Worm (Caenorhabditis elegans) whole organism, L3 larva: ENCODE data around the gene spig-9.

Experiments used
- ceh-82 ChIP-seq: fragments of 150-350 bp; optimal IDR thresholded peaks from 2 replicates; lab custom pipeline; 2014; ENCODE audit warnings: missing biosample characterization, missing genetic modification characterization
- fos-1 ChIP-seq: fragments of 150-350 bp; optimal IDR thresholded peaks from 2 replicates; lab custom pipeline; 2014; ENCODE audit warnings: missing biosample characterization, missing genetic modification characterization
- lin-15B ChIP-seq: fragments of 150-350 bp; optimal IDR thresholded peaks from 2 replicates; lab custom pipeline; 2014; ENCODE audit warnings: missing biosample characterization, missing genetic modification characterization
- lin-39 ChIP-seq: fragments of 150-350 bp; optimal IDR thresholded peaks from 2 replicates; lab custom pipeline; 2018; ENCODE audit warnings: missing biosample characterization, missing genetic modification reagents, missing genetic modification characterization
- mdl-1 ChIP-seq: fragments of 150-350 bp; optimal IDR thresholded peaks from 2 replicates; lab custom pipeline; 2014; ENCODE audit warnings: missing biosample characterization, missing genetic modification characterization
- mml-1 ChIP-seq: fragments of 150-350 bp; sonication (generic microtip); optimal IDR thresholded peaks from 3 replicates; lab custom pipeline; 2014; ENCODE audit warnings: missing biosample characterization, missing genetic modification characterization
- nhr-11 ChIP-seq: fragments of 150-350 bp; optimal IDR thresholded peaks from 2 replicates; lab custom pipeline; 2014; ENCODE audit warnings: missing biosample characterization, missing genetic modification characterization
- nhr-237 ChIP-seq: fragments of 150-350 bp; optimal IDR thresholded peaks from 2 replicates; lab custom pipeline; 2014; ENCODE audit warnings: missing biosample characterization, missing genetic modification characterization
- nhr-76 ChIP-seq: fragments of 150-350 bp; sonication (generic microtip); optimal IDR thresholded peaks from 5 replicates; lab custom pipeline; 2014; ENCODE audit warnings: missing biosample characterization, missing genetic modification characterization
- nhr-77 ChIP-seq: fragments of 150-350 bp; optimal IDR thresholded peaks from 2 replicates; lab custom pipeline; 2014; ENCODE audit warnings: missing biosample characterization, missing genetic modification characterization
- skn-1 ChIP-seq: fragments of 150-350 bp; optimal IDR thresholded peaks from 2 replicates; lab custom pipeline; 2014; ENCODE audit warnings: missing biosample characterization, missing genetic modification characterization
- unc-62 ChIP-seq: fragments of 150-350 bp; sonication (generic microtip); optimal IDR thresholded peaks from 4 replicates; lab custom pipeline; 2014; ENCODE audit warnings: missing biosample characterization, missing genetic modification reagents, missing genetic modification characterization

- TF ChIP-seq ceh-82 (no peak), lin-15B (tag; lab: Kevin White, UChicago) (no peak), nhr-237 (tag; lab: Kevin White, UChicago) (no peak), lin-39 (tag; lab: Kevin White, UChicago) (peak; percentile 30), nhr-77 (tag; lab: Kevin White, UChicago) (no peak), nhr-76 (tag; lab: Kevin White, UChicago) (no peak), nhr-11 (tag; lab: Kevin White, UChicago) (no peak), mdl-1 (tag; lab: Kevin White, UChicago) (peak; percentile 94), unc-62 (GFP tag; lab: Kevin White, UChicago) (no peak), skn-1 (no peak), fos-1 (tag; lab: Kevin White, UChicago) (no peak), mml-1 (peak; percentile 14)
Observed at ce11 chrV:13657291-13657690, 45.6 kb upstream of the spig-9 start.
